Fruit fly (Drosophila melanogaster) Kc167 (cell line): Measurements from ENCODE around the gene CG34426.

Source experiments
- h ChIP-seq: fragments of >200 bp; optimal IDR thresholded peaks from 3 replicates; lab custom pipeline; 2018; ENCODE audit warnings: missing external identifiers
- psq ChIP-seq: fragments of >200 bp; optimal IDR thresholded peaks from 2 replicates; lab custom pipeline; 2017; ENCODE audit warnings: missing external identifiers

dm6 chr3L:8839563-8840425, 37.5 kb downstream of the CG34426 start:
- TF ChIP-seq h (lab: Kevin White, UChicago) (no peak), psq (no peak)
